Worm (Caenorhabditis elegans): ENCODE measurements around the gene C06C3.4.

Gene C06C3.4

DNA sequence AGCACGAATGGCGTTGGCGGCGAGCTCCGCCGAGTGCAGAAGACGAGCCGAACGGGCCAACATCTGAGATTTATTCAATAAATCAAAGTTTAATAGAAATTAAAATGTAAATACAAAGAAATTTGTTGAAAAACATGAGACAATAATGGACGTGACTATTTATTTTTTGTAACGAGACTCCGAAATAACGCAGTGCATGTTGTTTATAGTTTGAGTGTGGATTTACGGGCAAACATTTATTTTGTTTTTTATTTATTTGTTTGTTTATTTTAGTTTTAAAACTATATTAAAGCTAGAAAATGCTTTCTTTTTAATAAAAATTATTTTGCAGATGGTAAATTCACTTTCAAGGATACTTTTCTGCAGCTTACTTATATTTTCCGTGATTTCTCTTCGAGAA is 20.4 kb upstream of the C06C3.4 start, which contains the start of the genes sdhb-1 and cup-15:
sdhb-1 (minus strand) TSS at position 63 of the 400 bp plus-strand sequence.
cup-15 (plus strand) TSS at position 332 of the 400 bp plus-strand sequence.
- TF ChIP-seq him-1 (tag; optimal IDR thresholded peaks at IDR 0.05) (no peak), dao-5 (tag; optimal IDR thresholded peaks at IDR 0.05) (no peak), W03F9.2 (tag; optimal IDR thresholded peaks at IDR 0.05) (no peak)

DNA sequence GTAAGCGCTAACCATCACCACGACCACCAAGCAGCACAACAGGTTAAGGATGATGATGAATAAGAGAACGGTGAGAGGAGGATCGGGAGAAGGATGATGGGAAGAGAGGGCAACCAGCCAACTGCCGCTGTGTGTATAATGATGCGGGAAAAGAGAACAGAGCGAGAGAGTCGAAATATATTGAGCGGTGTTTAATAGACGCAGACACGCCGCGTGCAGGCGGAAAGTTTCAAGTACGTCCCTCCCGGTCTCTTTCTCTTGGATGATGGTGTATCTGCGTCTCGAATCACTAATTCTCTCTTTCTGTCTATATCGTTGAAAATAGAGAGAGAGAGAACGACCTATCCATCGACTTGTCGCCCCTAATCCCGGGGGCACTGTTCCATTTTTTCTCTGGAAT is 16.4 kb upstream of the C06C3.4 start:
- TF ChIP-seq him-1 (tag; optimal IDR thresholded peaks at IDR 0.05) (no peak), dao-5 (tag; optimal IDR thresholded peaks at IDR 0.05) (no peak), W03F9.2 (tag; optimal IDR thresholded peaks at IDR 0.05) (no peak)

DNA sequence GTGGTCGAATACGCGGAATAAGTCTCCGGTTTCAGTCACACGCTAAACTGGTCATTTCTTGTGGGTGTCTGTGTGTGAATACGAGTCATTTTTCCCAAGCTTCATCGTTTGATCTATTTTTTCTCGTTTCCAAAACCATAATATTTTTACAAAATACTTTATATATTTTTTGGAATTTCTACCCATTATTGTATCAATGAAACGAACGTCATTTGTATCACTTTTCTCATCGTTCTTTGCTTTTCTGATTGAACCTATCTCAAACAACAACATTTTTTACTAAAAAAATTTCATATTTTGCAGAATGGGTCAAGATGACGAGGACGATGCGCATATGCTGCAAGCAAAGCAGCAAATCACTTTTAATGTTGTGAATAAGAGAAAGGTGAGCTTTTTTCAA is 14.9 kb upstream of the C06C3.4 start, which contains the start of gene mel-11:
mel-11 (plus strand) TSS at position 301 of the 400 bp plus-strand sequence.
- TF ChIP-seq dao-5 (tag; optimal IDR thresholded peaks at IDR 0.05): no peak
- TF ChIP-seq W03F9.2 (tag; optimal IDR thresholded peaks at IDR 0.05): no peak
- TF ChIP-seq him-1 (tag; optimal IDR thresholded peaks at IDR 0.05): no peak

DNA sequence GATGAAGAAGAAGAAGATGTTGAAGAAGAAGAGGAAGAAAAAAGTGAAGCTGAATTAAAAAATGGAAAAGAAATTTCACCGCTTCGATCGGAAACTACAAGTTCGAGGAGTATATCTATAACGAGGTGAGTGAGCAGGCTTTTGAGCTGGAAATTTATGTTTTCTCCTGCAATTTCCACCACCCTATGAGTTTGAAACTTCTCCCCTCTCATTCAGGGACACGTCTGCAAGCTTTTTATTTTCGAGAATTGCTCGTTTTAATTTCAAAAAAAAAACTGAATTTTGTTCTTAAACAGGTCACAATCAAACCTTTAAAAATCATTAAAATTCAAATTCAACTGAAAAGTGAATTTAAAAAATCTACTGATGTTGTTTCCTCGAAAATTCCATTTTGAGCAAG is 10.8 kb upstream of the C06C3.4 start:
- TF ChIP-seq dao-5 (tag; optimal IDR thresholded peaks at IDR 0.05) (no peak), him-1 (tag; optimal IDR thresholded peaks at IDR 0.05) (no peak), W03F9.2 (tag; optimal IDR thresholded peaks at IDR 0.05) (no peak)

DNA sequence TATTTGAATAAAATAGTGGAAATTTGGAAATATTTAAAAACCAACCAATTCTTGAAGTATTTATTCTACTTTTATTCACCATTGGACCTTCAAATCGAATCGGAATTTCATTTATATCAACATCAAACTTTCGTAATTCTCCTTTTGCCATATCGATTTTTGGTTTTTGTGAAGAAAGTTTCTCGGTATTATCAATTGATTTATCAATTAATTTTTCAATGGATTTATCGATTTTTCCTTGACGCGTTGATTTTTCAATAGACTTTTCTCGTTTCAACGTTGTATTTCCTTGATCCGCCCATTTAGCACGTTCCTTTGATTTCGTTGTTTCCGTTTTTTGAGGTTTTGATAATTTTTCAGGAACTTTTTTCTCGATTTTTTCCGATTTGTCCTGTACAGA is 3.7 kb upstream of the C06C3.4 start:
- TF ChIP-seq dao-5 (tag; optimal IDR thresholded peaks at IDR 0.05) (no peak), him-1 (tag; optimal IDR thresholded peaks at IDR 0.05) (no peak), W03F9.2 (tag; optimal IDR thresholded peaks at IDR 0.05) (no peak)

DNA sequence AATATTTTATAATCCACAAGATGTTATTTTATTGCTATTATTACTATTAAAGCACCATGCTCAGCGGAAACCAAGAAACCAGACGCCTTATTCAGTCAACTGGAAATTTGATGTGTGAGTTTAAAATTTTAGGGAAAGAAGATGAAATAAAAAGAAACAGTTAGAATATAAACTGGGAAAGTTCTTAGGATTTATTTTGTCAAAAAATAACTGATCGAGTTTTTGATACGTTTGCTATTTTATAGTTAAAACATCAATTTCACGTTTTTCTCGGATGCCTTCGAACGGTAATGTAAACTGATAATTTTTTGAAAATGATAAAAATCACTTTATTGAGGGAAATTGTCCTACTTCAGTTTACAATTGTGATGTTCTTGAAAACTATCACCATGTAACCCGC is 698 bp upstream of the C06C3.4 start, which contains the start of gene C06C3.3:
C06C3.3 (minus strand) TSS at position 101 of the 400 bp plus-strand sequence.
- no peak for TF ChIP-seq W03F9.2 (tag; optimal IDR thresholded peaks at IDR 0.05)
- TF ChIP-seq him-1 (tag; optimal IDR thresholded peaks at IDR 0.05): no peak
- no peak for TF ChIP-seq dao-5 (tag; optimal IDR thresholded peaks at IDR 0.05)

DNA sequence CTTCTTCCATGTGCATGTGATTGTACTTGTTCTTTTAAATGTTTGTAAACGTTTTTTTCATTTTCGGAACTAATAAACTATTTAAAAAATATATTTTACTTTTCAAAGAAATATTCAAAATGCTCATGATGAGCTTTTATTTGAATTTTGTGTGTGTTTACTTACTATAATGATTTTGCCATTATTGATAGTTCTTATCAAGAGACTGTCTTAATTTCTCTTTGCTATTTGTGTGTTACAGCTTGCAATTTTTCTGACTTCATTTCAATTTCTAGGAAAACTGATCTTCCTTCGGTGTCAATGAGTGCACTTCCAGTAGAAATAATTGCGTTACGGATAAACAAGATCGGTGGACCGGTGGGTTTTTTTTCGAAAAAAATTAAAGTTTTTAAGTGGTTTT is 1.7 kb downstream of the C06C3.4 start, which contains the start of gene C06C3.12:
C06C3.12 (plus strand) TSS at position 301 of the 400 bp plus-strand sequence.
- TF ChIP-seq dao-5 (tag; optimal IDR thresholded peaks at IDR 0.05) (no peak), W03F9.2 (tag; optimal IDR thresholded peaks at IDR 0.05) (no peak), him-1 (tag; optimal IDR thresholded peaks at IDR 0.05) (no peak)

DNA sequence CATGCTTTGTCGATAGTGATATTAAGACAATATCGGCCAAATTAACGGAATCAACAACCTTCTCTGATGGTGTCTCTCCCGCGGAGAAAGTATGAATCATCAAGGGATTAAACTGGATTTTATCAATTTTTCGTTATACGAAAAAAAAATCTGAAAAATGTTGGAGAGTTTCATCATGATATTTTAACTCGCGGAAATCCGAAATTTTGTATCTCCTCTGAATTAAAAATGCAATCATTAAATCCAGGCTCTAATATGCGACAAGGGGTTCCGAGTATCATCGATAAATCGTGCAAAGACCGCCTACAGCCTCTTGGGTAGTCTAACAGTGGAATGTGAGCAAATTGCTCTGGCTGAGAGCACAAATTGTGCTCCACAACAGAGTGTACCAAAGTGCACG is 4.1 kb downstream of the C06C3.4 start, which contains the start of gene C06C3.10:
C06C3.10 (minus strand) TSS at position 101 of the 400 bp plus-strand sequence.
- no peak for TF ChIP-seq W03F9.2 (tag; optimal IDR thresholded peaks at IDR 0.05)
- no peak for TF ChIP-seq dao-5 (tag; optimal IDR thresholded peaks at IDR 0.05)
- TF ChIP-seq him-1 (tag; optimal IDR thresholded peaks at IDR 0.05): no peak

DNA sequence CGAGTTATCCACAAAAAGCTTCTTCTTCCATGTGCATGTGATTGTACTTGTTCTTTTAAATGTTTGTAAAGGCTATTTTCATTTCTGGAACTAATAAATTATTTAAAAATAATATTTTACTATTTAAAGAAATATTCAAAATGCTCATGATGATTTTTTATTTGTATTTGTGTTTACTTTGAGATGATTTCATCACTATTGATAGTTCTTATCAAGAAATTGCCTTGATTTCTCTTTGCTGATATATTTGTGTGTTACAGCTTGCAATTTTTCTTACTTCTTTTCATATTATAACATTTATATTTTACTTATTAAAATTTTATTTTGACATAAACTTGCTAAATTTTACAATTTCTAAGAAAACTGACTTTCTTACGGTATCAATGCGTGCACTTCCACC is 5.1 kb downstream of the C06C3.4 start:
- TF ChIP-seq him-1 (tag; optimal IDR thresholded peaks at IDR 0.05): no peak
- no peak for TF ChIP-seq W03F9.2 (tag; optimal IDR thresholded peaks at IDR 0.05)
- no peak for TF ChIP-seq dao-5 (tag; optimal IDR thresholded peaks at IDR 0.05)

DNA sequence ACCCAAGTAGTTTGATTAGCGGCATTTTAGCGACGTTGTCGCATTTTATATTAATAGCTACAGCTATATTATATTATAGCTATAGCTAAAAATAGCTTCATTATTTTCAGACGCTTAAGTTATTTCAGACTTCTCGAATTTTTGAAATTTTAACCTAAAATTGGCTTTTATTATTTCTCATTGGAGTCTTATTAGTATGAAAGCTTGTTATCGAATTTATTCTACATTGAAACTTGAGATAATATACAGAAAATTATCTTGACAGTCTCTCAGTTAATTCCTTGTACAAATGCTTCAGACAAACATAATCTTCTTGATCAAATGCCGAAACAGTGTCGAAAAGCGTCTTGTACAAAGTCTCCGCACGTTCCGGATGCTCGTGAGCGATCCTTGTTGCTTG is 6.7 kb downstream of the C06C3.4 start, which contains the start of gene srh-48:
srh-48 (plus strand) TSS at position 301 of the 400 bp plus-strand sequence.
- TF ChIP-seq W03F9.2 (tag; optimal IDR thresholded peaks at IDR 0.05): no peak
- no peak for TF ChIP-seq him-1 (tag; optimal IDR thresholded peaks at IDR 0.05)

DNA sequence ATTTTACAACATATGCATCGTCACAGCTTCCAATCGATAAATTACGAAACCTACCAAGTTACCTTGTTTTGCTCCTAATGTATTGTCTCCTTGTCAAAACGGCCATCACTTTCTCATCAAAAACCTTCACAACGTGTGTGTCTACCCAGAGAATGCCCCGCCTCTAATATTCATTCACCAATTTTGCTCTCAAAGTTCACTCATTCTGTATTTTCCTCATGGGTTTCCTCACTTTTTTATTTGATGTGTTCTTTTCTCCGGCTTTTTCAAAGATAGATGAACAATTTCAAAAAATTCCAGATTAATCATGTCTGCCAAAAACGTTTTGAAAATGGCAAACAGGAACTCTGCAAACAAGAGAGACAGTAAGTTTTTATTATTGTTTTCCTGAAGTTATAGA is 12.2 kb downstream of the C06C3.4 start, which contains the start of gene C06C3.7:
C06C3.7 (plus strand) TSS at position 301 of the 400 bp plus-strand sequence.
- no peak for TF ChIP-seq him-1 (tag; optimal IDR thresholded peaks at IDR 0.05)
- TF ChIP-seq dao-5 (tag; optimal IDR thresholded peaks at IDR 0.05): no peak
- TF ChIP-seq W03F9.2 (tag; optimal IDR thresholded peaks at IDR 0.05): no peak

DNA sequence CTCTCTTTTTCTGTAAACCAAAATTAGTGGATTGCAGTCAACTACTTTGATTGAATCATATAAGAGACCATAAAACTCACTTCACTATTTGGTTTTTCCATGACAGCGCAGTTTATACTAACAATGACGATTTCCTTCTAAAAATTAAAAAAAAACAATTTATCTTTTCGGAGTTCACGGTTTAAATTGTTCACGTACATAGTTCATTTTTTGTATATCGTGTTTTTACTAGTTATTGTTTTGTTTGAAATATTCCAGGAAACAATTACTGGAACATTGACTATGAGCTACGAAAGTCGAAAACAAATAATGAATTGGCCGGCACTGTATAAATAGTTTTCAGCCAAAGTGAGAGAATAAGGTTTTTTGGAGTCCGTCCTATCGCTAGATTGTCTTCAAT is 19.6 kb downstream of the C06C3.4 start, which contains the start of gene lido-17:
lido-17 (minus strand) TSS at position 101 of the 400 bp plus-strand sequence.
- no peak for TF ChIP-seq him-1 (tag; optimal IDR thresholded peaks at IDR 0.05)
- TF ChIP-seq W03F9.2 (tag; optimal IDR thresholded peaks at IDR 0.05): no peak
- TF ChIP-seq dao-5 (tag; optimal IDR thresholded peaks at IDR 0.05): no peak

DNA sequence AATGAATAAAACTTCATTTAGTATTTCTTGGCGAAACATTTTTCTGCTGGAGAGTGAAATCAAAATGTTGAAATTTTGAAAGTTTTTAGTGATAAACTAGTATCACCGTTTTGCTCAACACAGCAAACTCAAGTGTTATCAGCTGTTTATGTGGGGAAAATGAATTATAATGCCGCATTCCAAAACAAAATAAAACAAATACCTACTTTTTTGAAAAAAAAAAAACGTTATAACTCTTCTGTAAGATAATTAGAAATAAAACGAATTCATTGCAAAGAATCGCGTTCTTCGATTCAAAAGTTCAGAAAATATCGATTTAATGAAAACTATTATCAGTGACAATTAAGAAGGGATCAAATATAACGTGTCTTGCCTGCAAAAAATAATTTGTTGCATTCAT is 24.4 kb downstream of the C06C3.4 start, which contains the start of gene Y51B9A.9:
Y51B9A.9 (minus strand) TSS at position 101 of the 400 bp plus-strand sequence.
- TF ChIP-seq dao-5 (tag; optimal IDR thresholded peaks at IDR 0.05): no peak
- no peak for TF ChIP-seq him-1 (tag; optimal IDR thresholded peaks at IDR 0.05)
- no peak for TF ChIP-seq W03F9.2 (tag; optimal IDR thresholded peaks at IDR 0.05)

DNA sequence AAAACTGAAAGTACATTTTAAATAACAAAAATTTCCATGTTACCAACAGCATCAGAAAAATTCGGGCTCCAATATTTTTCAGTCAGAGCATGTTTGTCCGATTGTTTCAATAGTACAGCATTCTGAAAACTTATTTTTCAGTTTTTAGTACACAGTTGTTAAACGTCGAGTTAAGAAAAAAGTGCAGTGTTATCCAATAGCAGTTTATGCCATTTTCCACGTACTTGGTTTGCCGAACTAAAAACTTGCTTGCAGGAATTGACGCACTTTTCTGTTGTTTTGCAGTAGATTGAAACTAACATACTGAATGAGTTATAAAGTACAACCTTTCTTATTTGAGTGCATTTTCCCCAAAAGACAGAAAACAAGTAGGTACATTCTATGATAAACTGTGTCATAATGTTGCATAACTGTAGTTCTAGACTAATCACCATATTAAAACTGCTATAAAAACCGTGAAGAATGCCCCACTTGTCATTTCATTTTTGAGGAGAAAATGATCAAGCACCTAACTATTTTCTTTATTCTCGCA is 25.3 kb downstream of the C06C3.4 start, which contains the start of the genes Y51B9A.14 and Y51B9A.8:
Y51B9A.14 (minus strand) TSS at position 101 of the 532 bp plus-strand sequence.
Y51B9A.8 (plus strand) TSS at position 482 of the 532 bp plus-strand sequence.
- TF ChIP-seq him-1 (tag; optimal IDR thresholded peaks at IDR 0.05) (no peak), W03F9.2 (tag; optimal IDR thresholded peaks at IDR 0.05) (no peak), dao-5 (tag; optimal IDR thresholded peaks at IDR 0.05) (no peak)
